Worm (Caenorhabditis elegans) whole organism, L3 larva: ENCODE measurements around the gene abl-1.
A peak's percentile ranks its signal among the peaks of the same experiment; 100 is the strongest.

Source experiments
- R02D3.7 ChIP-seq: fragments of 150-350 bp; optimal IDR thresholded peaks from 2 replicates; lab custom pipeline; 2014; ENCODE audit warnings: missing biosample characterization, missing genetic modification characterization
- ama-1 ChIP-seq: fragments of 150-350 bp; optimal IDR thresholded peaks from 2 replicates; lab custom pipeline; 2018
- ceh-16 ChIP-seq: sonication (generic microtip); optimal IDR thresholded peaks from 2 replicates; lab custom pipeline; 2017; ENCODE audit warnings: missing biosample characterization, missing genetic modification characterization
- ceh-28 ChIP-seq: fragments of 150-350 bp; optimal IDR thresholded peaks from 2 replicates; lab custom pipeline; 2014; ENCODE audit warnings: missing biosample characterization, missing genetic modification reagents, missing genetic modification characterization
- ceh-82 ChIP-seq: fragments of 150-350 bp; optimal IDR thresholded peaks from 2 replicates; lab custom pipeline; 2014; ENCODE audit warnings: missing biosample characterization, missing genetic modification characterization
- egl-5 ChIP-seq: fragments of 150-350 bp; optimal IDR thresholded peaks from 2 replicates; lab custom pipeline; 2017; ENCODE audit warnings: missing biosample characterization, missing genetic modification reagents, missing genetic modification characterization, inconsistent platforms
- elt-1 ChIP-seq: fragments of 150-350 bp; optimal IDR thresholded peaks from 2 replicates; lab custom pipeline; 2014; ENCODE audit warnings: missing biosample characterization, missing genetic modification characterization
- elt-2 ChIP-seq: sonication (generic microtip); optimal IDR thresholded peaks from 2 replicates; lab custom pipeline; 2016; ENCODE audit warnings: missing genetic modification reagents, mild to moderate bottlenecking, missing genetic modification characterization, missing compliant biosample characterization
- eor-1 ChIP-seq, 2 experiments: fragments of 150-350 bp; optimal IDR thresholded peaks; 2 replicates each; lab custom pipeline; 2014 to 2018; ENCODE audit warnings: missing biosample characterization in 2 of 2, missing genetic modification characterization in 2 of 2
- fkh-2 ChIP-seq: fragments of 150-350 bp; optimal IDR thresholded peaks from 2 replicates; lab custom pipeline; 2014; ENCODE audit warnings: missing biosample characterization, missing genetic modification reagents, missing genetic modification characterization
- fos-1 ChIP-seq: fragments of 150-350 bp; optimal IDR thresholded peaks from 2 replicates; lab custom pipeline; 2014; ENCODE audit warnings: missing biosample characterization, missing genetic modification characterization
- hmg-11 ChIP-seq: sonication (generic microtip); optimal IDR thresholded peaks from 2 replicates; lab custom pipeline; 2016; ENCODE audit warnings: missing genetic modification characterization, missing compliant biosample characterization
- lin-15B ChIP-seq: fragments of 150-350 bp; optimal IDR thresholded peaks from 2 replicates; lab custom pipeline; 2014; ENCODE audit warnings: missing biosample characterization, missing genetic modification characterization
- lsy-12 ChIP-seq: sonication (generic microtip); optimal IDR thresholded peaks from 2 replicates; lab custom pipeline; 2016; ENCODE audit warnings: mild to moderate bottlenecking, missing genetic modification characterization, missing compliant biosample characterization
- mdl-1 ChIP-seq: fragments of 150-350 bp; optimal IDR thresholded peaks from 2 replicates; lab custom pipeline; 2014; ENCODE audit warnings: missing biosample characterization, missing genetic modification characterization
- nfya-1 ChIP-seq: sonication (generic microtip); optimal IDR thresholded peaks from 2 replicates; lab custom pipeline; 2017; ENCODE audit warnings: missing genetic modification characterization, mild to moderate bottlenecking, missing compliant biosample characterization, antibody characterized with exemption, moderate library complexity; ENCODE audit not compliant: insufficient read depth
- nhr-11 ChIP-seq: fragments of 150-350 bp; optimal IDR thresholded peaks from 2 replicates; lab custom pipeline; 2014; ENCODE audit warnings: missing biosample characterization, missing genetic modification characterization
- nhr-12 ChIP-seq: fragments of 150-350 bp; optimal IDR thresholded peaks from 2 replicates; lab custom pipeline; 2014; ENCODE audit warnings: missing biosample characterization, missing genetic modification characterization
- nhr-23 ChIP-seq: fragments of 150-350 bp; optimal IDR thresholded peaks from 2 replicates; lab custom pipeline; 2014; ENCODE audit warnings: missing biosample characterization, missing genetic modification reagents, missing genetic modification characterization
- nhr-25 ChIP-seq: sonication (generic microtip); optimal IDR thresholded peaks from 2 replicates; lab custom pipeline; 2017; ENCODE audit warnings: missing biosample characterization, missing genetic modification characterization
- nhr-28 ChIP-seq: fragments of 150-350 bp; optimal IDR thresholded peaks from 2 replicates; lab custom pipeline; 2014; ENCODE audit warnings: missing biosample characterization, missing genetic modification characterization
- nhr-43 ChIP-seq: sonication (generic microtip); optimal IDR thresholded peaks from 2 replicates; lab custom pipeline; 2016; ENCODE audit warnings: mild to moderate bottlenecking, missing genetic modification characterization, missing compliant biosample characterization; ENCODE audit not compliant: poor library complexity, severe bottlenecking
- nhr-67 ChIP-seq: fragments of 150-350 bp; optimal IDR thresholded peaks from 2 replicates; lab custom pipeline; 2014; ENCODE audit warnings: missing biosample characterization, missing genetic modification characterization
- nhr-76 ChIP-seq: fragments of 150-350 bp; sonication (generic microtip); optimal IDR thresholded peaks from 5 replicates; lab custom pipeline; 2014; ENCODE audit warnings: missing biosample characterization, missing genetic modification characterization
- skn-1 ChIP-seq: fragments of 150-350 bp; optimal IDR thresholded peaks from 2 replicates; lab custom pipeline; 2014; ENCODE audit warnings: missing biosample characterization, missing genetic modification characterization
- snpc-4 ChIP-seq: fragments of 150-350 bp; optimal IDR thresholded peaks from 2 replicates; lab custom pipeline; 2014; ENCODE audit warnings: missing biosample characterization, missing genetic modification characterization
- tbx-2 ChIP-seq: sonication (generic microtip); optimal IDR thresholded peaks from 2 replicates; lab custom pipeline; 2016; ENCODE audit warnings: mild to moderate bottlenecking, missing genetic modification characterization, missing compliant biosample characterization
- unc-62 ChIP-seq: fragments of 150-350 bp; sonication (generic microtip); optimal IDR thresholded peaks from 4 replicates; lab custom pipeline; 2014; ENCODE audit warnings: missing biosample characterization, missing genetic modification reagents, missing genetic modification characterization
- ztf-11 ChIP-seq: fragments of 150-350 bp; optimal IDR thresholded peaks from 2 replicates; lab custom pipeline; 2014; ENCODE audit warnings: missing biosample characterization, missing genetic modification characterization
- ztf-4 ChIP-seq: fragments of 150-350 bp; optimal IDR thresholded peaks from 2 replicates; lab custom pipeline; 2014; ENCODE audit warnings: missing biosample characterization, missing genetic modification characterization

Gene abl-1

ce11 chrX:10666871-10667270, 42.9 kb upstream of the abl-1 start:
- TF ChIP-seq ceh-16 (no peak), nhr-43 (tag; lab: Kevin White, UChicago) (peak; percentile 38)
- TF ChIP-seq, all 47 proteins: peak for 1

DNA sequence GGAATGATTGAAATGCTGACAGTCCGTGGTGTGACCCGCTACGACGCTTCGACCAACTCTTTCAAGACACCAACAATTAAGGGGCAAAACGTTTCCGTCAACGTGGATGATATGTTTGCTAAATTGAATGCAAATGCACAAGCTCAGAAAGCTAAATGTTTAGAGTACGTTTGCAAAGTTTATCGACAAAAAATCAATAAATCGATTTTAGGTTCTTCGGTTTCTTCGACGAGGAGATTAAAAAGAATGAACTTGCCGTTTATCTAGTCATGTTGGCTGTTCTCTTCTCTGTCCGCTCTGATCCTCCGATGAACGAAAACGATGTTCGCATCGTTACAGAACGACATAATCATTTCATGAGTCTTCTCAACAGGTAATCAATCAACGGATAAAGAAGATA, 40.8 kb upstream of the abl-1 start:
- TF ChIP-seq ztf-4 (tag; lab: Kevin White, UChicago) = no peak
- TF ChIP-seq nfya-1 (tag; lab: Kevin White, UChicago) = no peak
- TF ChIP-seq ama-1 (lab: Kevin White, UChicago) = no peak
- peak; percentile 72 for TF ChIP-seq ceh-28
- TF ChIP-seq, all 47 proteins: peak for 1

ce11 chrX:10659508-10659907, 35.5 kb upstream of the abl-1 start:
- TF ChIP-seq nhr-43 (tag; lab: Kevin White, UChicago) (no peak), egl-5 (no peak), ztf-11 (tag; lab: Kevin White, UChicago) (no peak), nfya-1 (tag; lab: Kevin White, UChicago) (no peak), elt-1 (tag; lab: Kevin White, UChicago) (no peak), nhr-76 (tag; lab: Kevin White, UChicago) (no peak), hmg-11 (tag; lab: Kevin White, UChicago) (no peak), nhr-67 (tag; lab: Kevin White, UChicago) (no peak), nhr-25 (tag; lab: Kevin White, UChicago) (no peak), fos-1 (tag; lab: Kevin White, UChicago) (no peak), snpc-4 (tag; lab: Kevin White, UChicago) (no peak), ceh-82 (tag; lab: Kevin White, UChicago) (no peak), nhr-11 (tag; lab: Kevin White, UChicago) (no peak), lin-15B (no peak)

DNA sequence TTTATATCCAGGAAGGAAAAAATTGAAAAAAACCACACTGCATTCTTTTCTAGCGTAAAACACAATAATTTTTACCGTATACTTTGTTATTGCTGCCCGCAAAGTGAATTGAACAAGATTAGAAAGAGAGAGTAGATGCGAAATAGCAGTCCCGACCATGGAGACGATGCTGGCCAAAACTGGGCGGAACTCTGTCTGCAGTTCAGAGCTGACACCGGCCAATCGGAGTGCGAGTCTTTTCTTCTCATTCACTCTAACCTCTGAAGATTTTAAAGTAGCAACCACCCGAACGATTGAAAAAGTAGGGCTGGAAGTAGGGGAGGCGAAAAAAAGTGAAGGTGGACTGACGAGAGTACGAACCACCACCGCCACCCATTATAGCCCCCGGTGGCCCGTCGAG, 32.6 kb upstream of the abl-1 start:
- TF ChIP-seq nhr-67 (tag; lab: Kevin White, UChicago) = no peak
- peak; percentile 90 for TF ChIP-seq nfya-1 (tag; lab: Kevin White, UChicago)
- TF ChIP-seq egl-5 = no peak
- no peak for TF ChIP-seq ceh-16
- no peak for TF ChIP-seq skn-1 (tag; lab: Kevin White, UChicago)
- TF ChIP-seq eor-1 (tag; optimal IDR thresholded peaks at IDR 0.05; lab: Kevin White, UChicago) = no peak
- peak; percentile 33 for TF ChIP-seq nhr-23

- TF ChIP-seq tbx-2 (no peak), nhr-25 (tag; lab: Kevin White, UChicago) (no peak), nhr-67 (tag; lab: Kevin White, UChicago) (no peak), mdl-1 (tag; lab: Kevin White, UChicago) (no peak), nhr-76 (tag; lab: Kevin White, UChicago) (no peak), nhr-28 (tag; lab: Kevin White, UChicago) (no peak), elt-2 (tag; lab: Kevin White, UChicago) (peak; percentile 49), nfya-1 (tag; lab: Kevin White, UChicago) (no peak)
Observed at ce11 chrX:10650103-10650502, 26.1 kb upstream of the abl-1 start.

- TF ChIP-seq lsy-12 = peak; percentile 39
- no peak for TF ChIP-seq R02D3.7 (tag; lab: Kevin White, UChicago)
- no peak for TF ChIP-seq unc-62 (GFP tag; lab: Kevin White, UChicago)
- no peak for TF ChIP-seq nhr-12 (tag; lab: Kevin White, UChicago)
- TF ChIP-seq fkh-2 (tag; lab: Kevin White, UChicago) = no peak
- peak; percentile 82 for TF ChIP-seq nhr-25 (tag; lab: Kevin White, UChicago)
- TF ChIP-seq nfya-1 (tag; lab: Kevin White, UChicago) = peak; percentile 3
- TF ChIP-seq ceh-28 = peak; percentile 26
- TF ChIP-seq nhr-23 = peak; percentile 63
Observed at ce11 chrX:10647590-10648105, 23.6 kb upstream of the abl-1 start.
